Worm (Caenorhabditis elegans) whole organism, young adult: ENCODE results near the gene ran-3.

Experiments
- B0035.1 ChIP-seq: sonication (generic microtip); optimal IDR thresholded peaks from 2 replicates; lab custom pipeline; 2016; ENCODE audit warnings: missing genetic modification characterization, mild to moderate bottlenecking, missing compliant biosample characterization, missing genotype, missing genetic modification reagents
- F57C9.4 ChIP-seq: sonication (generic microtip); optimal IDR thresholded peaks from 2 replicates; lab custom pipeline; 2017; ENCODE audit warnings: mild to moderate bottlenecking, missing genetic modification characterization, missing compliant biosample characterization
- ama-1 ChIP-seq, 3 experiments: fragments of 150-350 bp in 1 of 3; sonication (generic microtip) in 2 of 3; optimal IDR thresholded peaks; 2 replicates each; lab custom pipeline; 2014 to 2018; ENCODE audit warnings: missing biosample characterization in 2 of 3, missing genetic modification characterization in 2 of 3, missing genetic modification reagents in 2 of 3
- attf-5 ChIP-seq: fragments of 200-800 bp; sonication (Bioruptor generic); optimal IDR thresholded peaks from 2 replicates; lab custom pipeline; 2018; ENCODE audit warnings: mild to moderate bottlenecking, missing genetic modification characterization, missing compliant biosample characterization
- ceh-27 ChIP-seq: fragments of 200-800 bp; sonication (Bioruptor generic); optimal IDR thresholded peaks from 2 replicates; lab custom pipeline; 2018; ENCODE audit warnings: mild to moderate bottlenecking, missing genetic modification characterization, moderate library complexity, missing compliant biosample characterization
- ceh-79 ChIP-seq: sonication (generic microtip); optimal IDR thresholded peaks from 2 replicates; lab custom pipeline; 2017; ENCODE audit warnings: mild to moderate bottlenecking, missing genetic modification characterization, missing compliant biosample characterization
- dpl-1 ChIP-seq: fragments of 150-350 bp; optimal IDR thresholded peaks from 2 replicates; lab custom pipeline; 2014; ENCODE audit warnings: missing biosample characterization, missing genetic modification reagents, missing genetic modification characterization
- ets-4 ChIP-seq: fragments of 200-800 bp; sonication (Bioruptor generic); optimal IDR thresholded peaks from 2 replicates; lab custom pipeline; 2018; ENCODE audit warnings: mild to moderate bottlenecking, missing genetic modification characterization, missing compliant biosample characterization
- him-1 ChIP-seq: sonication (generic microtip); optimal IDR thresholded peaks from 2 replicates; lab custom pipeline; 2016; ENCODE audit warnings: missing genotype, missing genetic modification reagents, missing genetic modification characterization, missing compliant biosample characterization
- mcd-1 ChIP-seq: fragments of 200-800 bp; sonication (Bioruptor generic); IDR thresholded peaks from 2 replicates; pipeline ENCODE4 v1.3.6; 2022; ENCODE audit warnings: missing genetic modification reagents, missing genetic modification characterization, missing compliant biosample characterization

ce11 chrII:8308314-8308713, 16.5 kb downstream of the ran-3 start:
- TF ChIP-seq mcd-1 (GFP tag; lab: Robert Waterston, UW) (no peak), attf-5 (GFP tag; lab: Kevin White, UChicago) (no peak), ama-1 (optimal IDR thresholded peaks at IDR 0.05; lab: Kevin White, UChicago) (no peak), ama-1 (GFP tag; optimal IDR thresholded peaks at IDR 0.05; lab: Kevin White, UChicago) (no peak), B0035.1 (tag; lab: Kevin White, UChicago) (no peak), F57C9.4 (no peak), ets-4 (GFP tag; lab: Kevin White, UChicago) (no peak), him-1 (tag; lab: Kevin White, UChicago) (no peak), ceh-27 (GFP tag; lab: Kevin White, UChicago) (no peak), ceh-79 (no peak), dpl-1 (GFP tag; lab: Kevin White, UChicago) (no peak)
